Fruit fly (Drosophila melanogaster) whole organism, embryonic: ENCODE results near the gene Acp29AB.

ENCODE experiments used
- Bteb2 ChIP-seq: fragments of 200-800 bp; sonication (Bioruptor generic); optimal IDR thresholded peaks from 2 replicates; lab custom pipeline; 2016; ENCODE audit warnings: missing biosample characterization, missing genetic modification characterization
- CG10209 ChIP-seq: fragments of 200-800 bp; sonication (Bioruptor generic); optimal IDR thresholded peaks from 3 replicates; lab custom pipeline; 2017; ENCODE audit warnings: missing biosample characterization, mild to moderate bottlenecking, missing genetic modification characterization, missing genetic modification reagents
- CG11695 ChIP-seq: fragments of 200-800 bp; sonication (Bioruptor generic); IDR thresholded peaks from 3 replicates; pipeline ENCODE4 v1.3.6; 2022; ENCODE audit warnings: missing biosample characterization, missing genetic modification characterization
- CG12071 ChIP-seq: fragments of 200-800 bp; sonication (Bioruptor generic); optimal IDR thresholded peaks from 3 replicates; lab custom pipeline; 2018; ENCODE audit warnings: missing biosample characterization, mild to moderate bottlenecking, missing genetic modification characterization
- CG1233 ChIP-seq: fragments of 200-800 bp; sonication (Bioruptor generic); optimal IDR thresholded peaks from 4 replicates; lab custom pipeline; 2018; ENCODE audit warnings: missing biosample characterization, mild to moderate bottlenecking, missing genetic modification characterization
- CG12391 ChIP-seq: fragments of 200-800 bp; sonication (Bioruptor generic); optimal IDR thresholded peaks from 3 replicates; lab custom pipeline; 2018; ENCODE audit warnings: missing biosample characterization, mild to moderate bottlenecking, missing genetic modification characterization, moderate library complexity
- CG12769 ChIP-seq: fragments of 200-800 bp; sonication (Bioruptor generic); optimal IDR thresholded peaks from 2 replicates; lab custom pipeline; 2019; ENCODE audit warnings: missing biosample characterization, mild to moderate bottlenecking, missing genetic modification characterization, moderate library complexity
- CG13424 ChIP-seq: fragments of 200-800 bp; sonication (Bioruptor generic); optimal IDR thresholded peaks from 2 replicates; lab custom pipeline; 2019; ENCODE audit warnings: missing biosample characterization, mild to moderate bottlenecking, missing genetic modification characterization, moderate library complexity
- CG1529 ChIP-seq: fragments of 200-800 bp; sonication (Bioruptor generic); optimal IDR thresholded peaks from 3 replicates; lab custom pipeline; 2018; ENCODE audit warnings: missing biosample characterization, missing genetic modification characterization
- CG16863 ChIP-seq: fragments of 200-800 bp; sonication (Bioruptor generic); optimal IDR thresholded peaks from 3 replicates; lab custom pipeline; 2016; ENCODE audit warnings: missing biosample characterization, missing genetic modification characterization
- CG17385 ChIP-seq: fragments of 200-800 bp; sonication (Bioruptor generic); optimal IDR thresholded peaks from 3 replicates; lab custom pipeline; 2018; ENCODE audit warnings: missing biosample characterization, mild to moderate bottlenecking, missing genetic modification characterization
- CG18011 ChIP-seq: fragments of 200-800 bp; sonication (Bioruptor generic); optimal IDR thresholded peaks from 2 replicates; lab custom pipeline; 2017; ENCODE audit warnings: missing biosample characterization, missing genetic modification characterization, mild to moderate bottlenecking, moderate library complexity, missing genotype
- CG31365 ChIP-seq: fragments of 200-800 bp; sonication (Bioruptor generic); optimal IDR thresholded peaks from 2 replicates; lab custom pipeline; 2018; ENCODE audit warnings: missing biosample characterization, mild to moderate bottlenecking, missing genetic modification characterization
- CG3407 ChIP-seq: fragments of 200-800 bp; sonication (Bioruptor generic); optimal IDR thresholded peaks from 2 replicates; lab custom pipeline; 2018; ENCODE audit warnings: missing biosample characterization, mild to moderate bottlenecking, missing genetic modification characterization
- CG3726 ChIP-seq: fragments of 200-800 bp; sonication (Bioruptor generic); IDR thresholded peaks from 3 replicates; pipeline ENCODE4, ENCODE4 v1.3.6; 2022; ENCODE audit warnings: missing biosample characterization, missing genetic modification characterization
- CG5180 ChIP-seq: fragments of 200-800 bp; sonication (Bioruptor generic); optimal IDR thresholded peaks from 3 replicates; lab custom pipeline; 2017; ENCODE audit warnings: missing biosample characterization, missing genetic modification characterization, mild to moderate bottlenecking, moderate library complexity, missing genetic modification reagents
- CG6813 ChIP-seq: fragments of 200-800 bp; sonication (Bioruptor generic); optimal IDR thresholded peaks from 2 replicates; lab custom pipeline; 2017; ENCODE audit warnings: missing biosample characterization, missing genetic modification characterization, mild to moderate bottlenecking, moderate library complexity, missing genetic modification reagents
- CG7839 ChIP-seq: fragments of 200-800 bp; sonication (Bioruptor generic); optimal IDR thresholded peaks from 3 replicates; lab custom pipeline; 2018; ENCODE audit warnings: missing biosample characterization, mild to moderate bottlenecking, missing genetic modification characterization, moderate library complexity
- CG7987 ChIP-seq: fragments of 200-800 bp; sonication (Bioruptor generic); optimal IDR thresholded peaks from 2 replicates; lab custom pipeline; 2018; ENCODE audit warnings: missing biosample characterization, mild to moderate bottlenecking, missing genetic modification characterization, moderate library complexity
- CG8388 ChIP-seq: fragments of 200-800 bp; sonication (Bioruptor generic); optimal IDR thresholded peaks from 2 replicates; lab custom pipeline; 2019; ENCODE audit warnings: missing biosample characterization, mild to moderate bottlenecking, missing genetic modification characterization, moderate library complexity
- Fer1 ChIP-seq: fragments of 200-800 bp; sonication (Bioruptor generic); optimal IDR thresholded peaks from 2 replicates; lab custom pipeline; 2017; ENCODE audit warnings: missing biosample characterization, mild to moderate bottlenecking, missing genetic modification characterization
- Fer2 ChIP-seq: fragments of 200-800 bp; sonication (Bioruptor generic); optimal IDR thresholded peaks from 2 replicates; lab custom pipeline; 2018; ENCODE audit warnings: missing biosample characterization, mild to moderate bottlenecking, missing genetic modification characterization, moderate library complexity
- H2.0 ChIP-seq: fragments of 200-800 bp; sonication (Bioruptor generic); IDR thresholded peaks from 2 replicates; pipeline ENCODE4 v1.3.6; 2022; ENCODE audit warnings: missing biosample characterization, missing genetic modification characterization
- HHEX ChIP-seq: fragments of 200-800 bp; sonication (Bioruptor generic); optimal IDR thresholded peaks from 3 replicates; lab custom pipeline; 2017; ENCODE audit warnings: missing biosample characterization, mild to moderate bottlenecking, missing genetic modification characterization, missing genetic modification reagents
- Hand ChIP-seq: fragments of 200-800 bp; sonication (Bioruptor generic); optimal IDR thresholded peaks from 2 replicates; lab custom pipeline; 2017; ENCODE audit warnings: mild to moderate bottlenecking, missing biosample characterization, missing genetic modification reagents, missing genetic modification characterization
- Hr51 ChIP-seq, 2 experiments: fragments of 200-800 bp; sonication (Bioruptor generic); optimal IDR thresholded peaks; 2 replicates in 1 of 2; 3 replicates in 1 of 2; lab custom pipeline; 2016 to 2018; ENCODE audit warnings: missing biosample characterization in 2 of 2, missing genetic modification characterization in 2 of 2, mild to moderate bottlenecking in 1 of 2, moderate library complexity in 1 of 2
- Jarid2 ChIP-seq: fragments of 200-800 bp; sonication (Bioruptor generic); optimal IDR thresholded peaks from 3 replicates; lab custom pipeline; 2017; ENCODE audit warnings: mild to moderate bottlenecking, missing biosample characterization, missing genetic modification reagents, missing genetic modification characterization
- MTF-1 ChIP-seq: fragments of 200-800 bp; sonication (Bioruptor generic); optimal IDR thresholded peaks from 2 replicates; lab custom pipeline; 2018; ENCODE audit warnings: missing biosample characterization, mild to moderate bottlenecking, missing genetic modification characterization, borderline replicate concordance
- Med ChIP-seq: fragments of 200-800 bp; sonication (Bioruptor generic); peaks from one replicate; lab custom pipeline; 2016; ENCODE audit warnings: missing biosample characterization, missing genetic modification characterization, mild to moderate bottlenecking, inconsistent platforms, moderate library complexity
- Meics ChIP-seq: fragments of 200-800 bp; sonication (Bioruptor generic); optimal IDR thresholded peaks from 2 replicates; lab custom pipeline; 2017; ENCODE audit warnings: missing biosample characterization, mild to moderate bottlenecking, missing genetic modification characterization
- NK7.1 ChIP-seq: fragments of 200-800 bp; sonication (Bioruptor generic); optimal IDR thresholded peaks from 3 replicates; lab custom pipeline; 2016; ENCODE audit warnings: missing biosample characterization, missing genetic modification characterization
- Oli ChIP-seq: fragments of 200-800 bp; sonication (Bioruptor generic); optimal IDR thresholded peaks from 2 replicates; lab custom pipeline; 2018; ENCODE audit warnings: missing biosample characterization, mild to moderate bottlenecking, missing genetic modification characterization, moderate library complexity
- Ptx1 ChIP-seq: fragments of 200-800 bp; sonication (Bioruptor generic); IDR thresholded peaks from 2 replicates; pipeline ENCODE4 v1.3.6; 2022; ENCODE audit warnings: missing biosample characterization, missing genetic modification characterization
- Sox102F ChIP-seq: fragments of 200-800 bp; sonication (Bioruptor generic); optimal IDR thresholded peaks from 2 replicates; lab custom pipeline; 2018; ENCODE audit warnings: missing biosample characterization, mild to moderate bottlenecking, missing genetic modification characterization, moderate library complexity
- Vsx1 ChIP-seq: fragments of 200-800 bp; sonication (Bioruptor generic); optimal IDR thresholded peaks from 2 replicates; lab custom pipeline; 2017; ENCODE audit warnings: missing biosample characterization, mild to moderate bottlenecking, missing genetic modification characterization, missing genetic modification reagents
- bigmax ChIP-seq: fragments of 200-800 bp; sonication (Bioruptor generic); optimal IDR thresholded peaks from 2 replicates; lab custom pipeline; 2018; ENCODE audit warnings: missing biosample characterization, mild to moderate bottlenecking, missing genetic modification characterization
- caup ChIP-seq: fragments of 200-800 bp; sonication (Bioruptor generic); optimal IDR thresholded peaks from 3 replicates; lab custom pipeline; 2017; ENCODE audit warnings: missing biosample characterization, mild to moderate bottlenecking, missing genetic modification characterization, moderate library complexity; ENCODE audit not compliant: severe bottlenecking
- chif ChIP-seq, 2 experiments: fragments of 200-800 bp; sonication (Bioruptor generic); optimal IDR thresholded peaks; 3 replicates each; lab custom pipeline; 2016; ENCODE audit warnings: missing biosample characterization in 2 of 2, missing genetic modification characterization in 2 of 2
- crc ChIP-seq: fragments of 200-800 bp; sonication (Bioruptor generic); optimal IDR thresholded peaks from 2 replicates; lab custom pipeline; 2016; ENCODE audit warnings: missing biosample characterization, missing genetic modification characterization
- ftz-f1 ChIP-seq: fragments of 200-800 bp; sonication (Bioruptor generic); optimal IDR thresholded peaks from 2 replicates; lab custom pipeline; 2016; ENCODE audit warnings: missing biosample characterization, missing genetic modification characterization
- gro ChIP-seq: fragments of 200-800 bp; sonication (Bioruptor generic); optimal IDR thresholded peaks from 2 replicates; lab custom pipeline; 2016; ENCODE audit warnings: missing biosample characterization, missing genetic modification characterization
- ind ChIP-seq: fragments of 200-800 bp; sonication (Bioruptor generic); optimal IDR thresholded peaks from 3 replicates; lab custom pipeline; 2016; ENCODE audit warnings: missing biosample characterization, missing genetic modification characterization
- lab ChIP-seq: fragments of 200-800 bp; sonication (Bioruptor generic); optimal IDR thresholded peaks from 3 replicates; lab custom pipeline; 2017; ENCODE audit warnings: missing biosample characterization, missing genetic modification characterization, mild to moderate bottlenecking, moderate library complexity, missing genetic modification reagents
- lmd ChIP-seq: fragments of 200-800 bp; sonication (Bioruptor generic); IDR thresholded peaks from 2 replicates; pipeline ENCODE4 v1.3.6; 2022; ENCODE audit warnings: missing biosample characterization, missing genetic modification characterization
- odd ChIP-seq: fragments of 200-800 bp; sonication (Bioruptor generic); optimal IDR thresholded peaks from 2 replicates; lab custom pipeline; 2017; ENCODE audit warnings: missing biosample characterization, mild to moderate bottlenecking, missing genetic modification characterization
- pan ChIP-seq, 4 experiments: fragments of >200 bp in 3 of 4; fragments of 200-800 bp in 1 of 4; sonication (Bioruptor generic) in 1 of 4; optimal IDR thresholded peaks in 3 of 4; IDR thresholded peaks in 1 of 4; 2 replicates each; pipeline versions ENCODE4 v1.3.6 to Lab custom; 2017 to 2022; ENCODE audit warnings: missing biosample characterization in 2 of 4, missing genetic modification characterization in 2 of 4, mixed read lengths in 1 of 4
- unpg ChIP-seq: fragments of 200-800 bp; sonication (Bioruptor generic); optimal IDR thresholded peaks from 3 replicates; lab custom pipeline; 2018; ENCODE audit warnings: missing biosample characterization, mild to moderate bottlenecking, missing genetic modification characterization, moderate library complexity

Gene Acp29AB

dm6 chr2L:8350560-8351171, 42.4 kb downstream of the Acp29AB start (continued):
- peak in 1 of 2 experiments; percentile 11 for TF ChIP-seq chif (GFP tag; optimal IDR thresholded peaks at IDR 0.05; lab: Kevin White, UChicago)
- peak; percentile 32 for TF ChIP-seq CG3407 (GFP tag; lab: Kevin White, UChicago)
- no peak for TF ChIP-seq ind
- no peak for TF ChIP-seq Fer2 (tag; lab: Kevin White, UChicago)
- TF ChIP-seq CG6813 (GFP tag; lab: Kevin White, UChicago), result peak; percentile 36
- peak; percentile 35 for TF ChIP-seq CG5180 (GFP tag; lab: Kevin White, UChicago)
- TF ChIP-seq Fer1, result peak; percentile 75
- TF ChIP-seq CG11695 (GFP tag; lab: Robert Waterston, UW), result peak; percentile 7; the same call in 1 of the 3 replicates
- peak; percentile 69 for TF ChIP-seq odd (GFP tag; lab: Kevin White, UChicago)
- no peak for TF ChIP-seq pan (optimal IDR thresholded peaks at IDR 0.05; lab: Kevin White, UChicago)
- TF ChIP-seq pan (GFP tag; optimal IDR thresholded peaks at IDR 0.05 in 1 of 2, IDR thresholded peaks at IDR 0.05 in 1 of 2), result peak in 1 of 2 experiments; percentile 35
- TF ChIP-seq Oli (tag; lab: Kevin White, UChicago), result peak; percentile 8
- peak; percentile 55 for TF ChIP-seq CG17385 (GFP tag; lab: Kevin White, UChicago)
- TF ChIP-seq H2.0 (GFP tag; lab: Robert Waterston, UW), result 0 out of 2 replicates have a peak, but pooled peaks have one; percentile 8
- TF ChIP-seq Ptx1 (GFP tag; lab: Robert Waterston, UW), result no peak
- TF ChIP-seq CG7987 (GFP tag; lab: Kevin White, UChicago), result peak; percentile 44
- TF ChIP-seq gro (GFP tag; lab: Kevin White, UChicago), result peak; percentile 62
- TF ChIP-seq CG18011 (GFP tag; lab: Kevin White, UChicago), result peak; percentile 17
- peak; percentile 41 for TF ChIP-seq MTF-1 (GFP tag; lab: Kevin White, UChicago)
- no peak for TF ChIP-seq CG3726 (GFP tag; lab: Robert Waterston, UW)
- peak; percentile 30 for TF ChIP-seq Bteb2 (GFP tag; lab: Kevin White, UChicago)
- peak; percentile 58 for TF ChIP-seq Meics
- TF ChIP-seq CG7839 (tag; lab: Kevin White, UChicago), result peak; percentile 27
- no peak for TF ChIP-seq NK7.1 (GFP tag; lab: Kevin White, UChicago)
- peak; percentile 21 for TF ChIP-seq CG12391 (tag; lab: Kevin White, UChicago)
- peak; percentile 31 for TF ChIP-seq CG13424
- TF ChIP-seq Med (GFP tag; lab: Kevin White, UChicago), result peak; percentile 86
- TF ChIP-seq CG1529, result peak; percentile 14
- TF ChIP-seq HHEX (GFP tag; lab: Kevin White, UChicago), result peak; percentile 61
- peak; percentile 70 for TF ChIP-seq CG12071 (GFP tag; lab: Kevin White, UChicago)
- peak; percentile 31 for TF ChIP-seq CG10209
- peak; percentile 8 for TF ChIP-seq CG8388 (GFP tag; lab: Kevin White, UChicago)
- TF ChIP-seq CG31365 (tag; lab: Kevin White, UChicago), result peak; percentile 22
- peak; percentile 10 for TF ChIP-seq CG16863
- TF ChIP-seq Hand (GFP tag; lab: Kevin White, UChicago), result peak; percentile 52
- TF ChIP-seq lmd, result no peak
- TF ChIP-seq Jarid2 (GFP tag; lab: Kevin White, UChicago), result peak; percentile 19
- TF ChIP-seq lab, result peak; percentile 78
- TF ChIP-seq Sox102F, result peak; percentile 42
- TF ChIP-seq Hr51 (GFP tag; optimal IDR thresholded peaks at IDR 0.05; lab: Kevin White, UChicago), result peak in 1 of 2 experiments; percentile 26
- no peak for TF ChIP-seq bigmax (GFP tag; lab: Kevin White, UChicago)
- TF ChIP-seq crc (GFP tag; lab: Kevin White, UChicago), result no peak
- TF ChIP-seq CG1233 (GFP tag; lab: Kevin White, UChicago), result peak; percentile 44
- peak; percentile 46 for TF ChIP-seq unpg (GFP tag; lab: Kevin White, UChicago)
- TF ChIP-seq ftz-f1 (GFP tag; lab: Kevin White, UChicago), result peak; percentile 50
- TF ChIP-seq CG12769 (tag; lab: Kevin White, UChicago), result peak; percentile 65
- TF ChIP-seq caup (GFP tag; lab: Kevin White, UChicago), result peak; percentile 54
- peak; percentile 51 for TF ChIP-seq Vsx1 (GFP tag; lab: Kevin White, UChicago)
